Worm (Caenorhabditis elegans) whole organism, L2 larva: Measurements from ENCODE around the gene ZK1128.7.

Experiments
- ama-1 ChIP-seq: fragments of 150-350 bp; optimal IDR thresholded peaks from 2 replicates; lab custom pipeline; 2018; ENCODE audit warnings: inconsistent platforms
- blmp-1 ChIP-seq: sonication (generic microtip); optimal IDR thresholded peaks from 2 replicates; lab custom pipeline; 2017; ENCODE audit warnings: missing genetic modification characterization, mild to moderate bottlenecking, missing compliant biosample characterization, antibody characterized with exemption, moderate library complexity; ENCODE audit not compliant: insufficient read depth
- ceh-82 ChIP-seq: fragments of 150-350 bp; optimal IDR thresholded peaks from 2 replicates; lab custom pipeline; 2014; ENCODE audit warnings: missing biosample characterization, missing genetic modification characterization
- egl-27 ChIP-seq: sonication (generic microtip); optimal IDR thresholded peaks from 3 replicates; lab custom pipeline; 2017; ENCODE audit warnings: missing biosample characterization, missing genetic modification reagents, missing genetic modification characterization
- lin-13 ChIP-seq: fragments of 150-350 bp; optimal IDR thresholded peaks from 2 replicates; lab custom pipeline; 2014; ENCODE audit warnings: missing biosample characterization, missing genetic modification reagents, missing genetic modification characterization
- mdl-1 ChIP-seq, 2 experiments: fragments of 150-350 bp in 1 of 2; sonication (generic microtip) in 1 of 2; optimal IDR thresholded peaks; 2 replicates each; lab custom pipeline; 2017; ENCODE audit warnings: missing biosample characterization in 2 of 2, missing genetic modification characterization in 2 of 2
- nhr-77 ChIP-seq: fragments of 150-350 bp; optimal IDR thresholded peaks from 2 replicates; lab custom pipeline; 2014; ENCODE audit warnings: missing biosample characterization, missing genetic modification characterization
- skn-1 ChIP-seq: sonication (generic microtip); optimal IDR thresholded peaks from 2 replicates; lab custom pipeline; 2017; ENCODE audit warnings: missing biosample characterization, missing genetic modification characterization
- sma-9 ChIP-seq, 2 experiments: fragments of 150-350 bp in 1 of 2; sonication (generic microtip) in 1 of 2; optimal IDR thresholded peaks; 2 replicates each; lab custom pipeline; 2014 to 2016; ENCODE audit warnings: missing genetic modification characterization in 2 of 2, mild to moderate bottlenecking in 1 of 2, missing biosample characterization in 1 of 2, missing compliant biosample characterization in 1 of 2, missing genetic modification reagents in 1 of 2, moderate library complexity in 1 of 2
- snpc-4 ChIP-seq: fragments of 150-350 bp; optimal IDR thresholded peaks from 2 replicates; lab custom pipeline; 2014; ENCODE audit warnings: missing biosample characterization, missing genetic modification characterization
- unc-39 ChIP-seq: fragments of 150-350 bp; optimal IDR thresholded peaks from 2 replicates; lab custom pipeline; 2014; ENCODE audit warnings: missing biosample characterization, missing genetic modification characterization
- unc-62 ChIP-seq: fragments of 150-350 bp; optimal IDR thresholded peaks from 2 replicates; lab custom pipeline; 2014; ENCODE audit warnings: missing biosample characterization, missing genetic modification reagents, missing genetic modification characterization

DNA sequence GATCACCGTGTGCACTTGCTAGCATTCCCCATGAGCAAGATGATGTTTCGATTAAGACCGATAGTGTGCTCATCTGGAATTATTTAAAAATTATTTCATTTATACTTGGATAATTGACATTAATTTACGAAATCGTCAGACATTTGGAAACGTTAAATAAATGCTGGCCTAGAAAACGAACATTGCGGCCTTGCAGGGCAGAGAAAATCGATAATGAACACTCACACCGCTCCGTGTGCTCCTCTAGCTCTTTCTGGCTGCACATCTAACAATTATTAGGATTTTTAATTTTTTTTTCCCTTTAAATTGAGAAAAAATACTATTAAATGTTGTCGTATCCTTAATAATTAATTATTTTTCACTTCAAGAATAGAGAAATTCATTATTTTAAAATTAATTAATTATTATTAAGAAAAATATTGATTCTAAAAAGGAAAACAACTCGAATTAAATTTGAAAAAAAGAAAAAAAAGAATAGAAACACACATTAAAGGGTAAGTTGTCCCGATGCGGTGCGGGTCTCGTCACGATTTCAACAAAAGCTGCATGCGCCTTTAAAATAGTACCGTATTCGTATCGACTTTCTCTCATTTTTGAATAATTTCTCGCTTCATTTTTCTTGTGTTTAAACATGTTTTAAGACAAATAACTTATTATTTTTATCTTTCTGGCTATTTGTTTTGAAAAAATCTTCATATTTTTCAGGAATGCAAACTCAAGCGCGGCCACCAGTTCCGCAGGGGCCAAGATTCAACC is 16.6 kb upstream of the ZK1128.7 start, which contains the start of the genes gtf-2H3 and ham-3:
- TF ChIP-seq ceh-82 (tag; lab: Kevin White, UChicago) (no peak), snpc-4 (tag; lab: Kevin White, UChicago) (no peak), unc-62 (GFP tag; lab: Kevin White, UChicago) (no peak), ama-1 (lab: Kevin White, UChicago) (no peak), skn-1 (tag; lab: Kevin White, UChicago) (no peak), egl-27 (no peak), sma-9 (GFP tag; optimal IDR thresholded peaks at IDR 0.05; lab: Kevin White, UChicago) (no peak), sma-9 (tag; optimal IDR thresholded peaks at IDR 0.05; lab: Kevin White, UChicago) (no peak), unc-39 (tag; lab: Kevin White, UChicago) (no peak), lin-13 (GFP tag; lab: Kevin White, UChicago) (no peak), blmp-1 (no peak), nhr-77 (tag; lab: Kevin White, UChicago) (no peak), mdl-1 (tag; optimal IDR thresholded peaks at IDR 0.05; lab: Kevin White, UChicago) (no peak)
